Fruit fly (Drosophila melanogaster): Measurements from ENCODE around the gene mud.

The mud gene

DNA sequence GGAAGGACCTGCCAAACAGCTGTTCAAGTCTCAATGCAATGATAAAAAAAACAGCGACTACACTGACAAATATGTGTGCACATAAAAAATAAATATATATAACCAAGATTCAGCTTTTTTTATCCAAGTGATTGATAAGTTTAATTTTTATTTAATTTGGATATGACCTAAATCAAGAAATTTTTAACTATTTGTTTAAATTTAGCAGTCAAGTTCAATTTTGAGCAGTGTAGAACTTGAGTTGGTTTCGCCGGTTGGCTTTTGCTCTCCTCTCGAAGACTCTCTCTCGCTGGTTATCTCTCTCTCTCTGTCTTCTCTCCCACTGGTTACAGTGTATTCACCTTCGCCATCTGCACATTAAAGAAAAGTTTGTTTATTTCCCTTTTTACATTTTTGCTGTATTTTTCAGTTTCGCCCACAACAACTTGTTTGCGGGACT is 29.5 kb upstream of the mud start (continued):
- TF ChIP-seq CG12942 (GFP tag; optimal IDR thresholded peaks at IDR 0.05) (peak; percentile 72), Sox100B (GFP tag; optimal IDR thresholded peaks at IDR 0.05) (peak; percentile 89), CG14667 (GFP tag; IDR thresholded peaks at IDR 0.05) (peak; percentile 81), CG3726 (GFP tag; IDR thresholded peaks at IDR 0.05) (peak; percentile 77; the same call in 2 of the 3 replicates), CG3065 (GFP tag; optimal IDR thresholded peaks at IDR 0.05) (peak; percentile 16), chif (GFP tag; optimal IDR thresholded peaks at IDR 0.05) (peak; percentile 73 to 81), Bteb2 (GFP tag; optimal IDR thresholded peaks at IDR 0.05) (peak; percentile 82), Dip3 (GFP tag; optimal IDR thresholded peaks at IDR 0.05) (peak; percentile 52), gsb (GFP tag; IDR thresholded peaks at IDR 0.05) (peak; percentile 74), Doc2 (GFP tag; IDR thresholded peaks at IDR 0.05) (peak; percentile 54; the same call in 1 of the 2 replicates), dpn (GFP tag; optimal IDR thresholded peaks at IDR 0.05) (peak; percentile 83 to 86), Atf6 (GFP tag; IDR thresholded peaks at IDR 0.05) (peak; percentile 89), ato (GFP tag; IDR thresholded peaks at IDR 0.05; ENCODE audit: partially characterized antibody) (no peak), Hr51 (GFP tag; optimal IDR thresholded peaks at IDR 0.05) (peak; percentile 72 to 94), CG7987 (GFP tag; optimal IDR thresholded peaks at IDR 0.05) (peak; percentile 27), gro (GFP tag; optimal IDR thresholded peaks at IDR 0.05) (no peak), zf30C (GFP tag; optimal IDR thresholded peaks at IDR 0.05) (peak; percentile 73), fd64A (GFP tag; optimal IDR thresholded peaks at IDR 0.05) (no peak), Deaf1 (tag; optimal IDR thresholded peaks at IDR 0.05) (peak; percentile 67), vfl (GFP tag; optimal IDR thresholded peaks at IDR 0.05) (peak; percentile 66), CG11560 (tag; IDR thresholded peaks at IDR 0.05) (peak; percentile 60; the same call in 2 of the 3 replicates), pan (optimal IDR thresholded peaks at IDR 0.05) (no peak), pan (GFP tag; optimal IDR thresholded peaks at IDR 0.05 in 1 of 2, IDR thresholded peaks at IDR 0.05 in 1 of 2) (peak in 1 of 2 experiments; percentile 93), Stat92E (GFP tag; optimal IDR thresholded peaks at IDR 0.05) (peak in 1 of 3 experiments; percentile 8), Adf1 (GFP tag; IDR thresholded peaks at IDR 0.05) (peak; percentile 68), salm (tag; optimal IDR thresholded peaks at IDR 0.05) (peak; percentile 86), CG10959 (GFP tag; IDR thresholded peaks at IDR 0.05) (peak; percentile 76), CG11093 (GFP tag; IDR thresholded peaks at IDR 0.05) (peak; percentile 70; the same call in 2 of the 3 replicates), psq (GFP tag; optimal IDR thresholded peaks at IDR 0.05) (peak; percentile 33)

DNA sequence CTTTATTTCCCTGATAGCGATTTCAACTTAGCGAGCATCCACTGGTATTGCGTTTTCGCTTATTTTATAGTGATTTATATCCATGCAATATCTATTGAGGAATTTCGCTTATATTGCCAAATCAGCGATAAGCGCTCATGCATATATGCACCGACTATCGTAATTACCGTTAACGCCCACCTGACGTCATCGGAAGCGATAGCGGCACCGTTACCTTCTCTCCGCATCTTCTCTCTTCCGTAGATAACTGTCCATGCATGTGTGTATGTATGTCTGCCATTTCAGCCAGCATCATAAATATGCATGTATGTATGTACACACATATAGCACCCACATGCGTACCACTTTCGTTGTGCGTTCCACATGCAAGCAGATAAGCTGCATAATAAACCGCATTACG is 26.4 kb upstream of the mud start:
- no peak for TF ChIP-seq Hr39 (optimal IDR thresholded peaks at IDR 0.05)
- peak; percentile 12 for TF ChIP-seq cg (GFP tag; optimal IDR thresholded peaks at IDR 0.05)
- TF ChIP-seq gro (GFP tag; optimal IDR thresholded peaks at IDR 0.05), result no peak
- peak; percentile 39 for TF ChIP-seq pros (GFP tag; optimal IDR thresholded peaks at IDR 0.05)
- TF ChIP-seq TFAM (GFP tag; optimal IDR thresholded peaks at IDR 0.05), result no peak
- no peak for TF ChIP-seq exex (tag; optimal IDR thresholded peaks at IDR 0.05)
- TF ChIP-seq gcm (GFP tag; optimal IDR thresholded peaks at IDR 0.05), result peak; percentile 25
- no peak for TF ChIP-seq CG9215 (GFP tag; IDR thresholded peaks at IDR 0.05)
- TF ChIP-seq CG15479 (GFP tag; optimal IDR thresholded peaks at IDR 0.05), result peak; percentile 88

DNA sequence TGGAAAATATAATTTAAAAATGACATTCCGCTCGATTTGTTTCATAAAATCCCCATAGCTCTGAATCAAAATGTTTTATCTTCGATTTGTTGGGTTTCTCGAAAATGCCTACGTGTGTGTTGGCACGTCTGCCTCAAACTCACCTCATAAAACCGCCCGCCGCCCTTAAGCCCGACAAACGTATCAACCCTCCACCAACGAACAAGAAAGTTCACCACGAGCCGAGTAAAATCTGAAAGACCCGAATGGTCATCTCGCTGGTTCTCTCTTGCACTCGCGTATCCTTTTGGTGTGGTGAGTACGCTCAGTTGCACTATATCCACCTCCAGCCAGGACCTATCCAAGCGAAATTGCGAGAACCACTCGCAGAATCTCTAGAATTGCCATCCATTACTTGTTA is 25.5 kb upstream of the mud start:
- TF ChIP-seq CG30020 (tag; optimal IDR thresholded peaks at IDR 0.05) (no peak), Deaf1 (tag; optimal IDR thresholded peaks at IDR 0.05) (peak; percentile 91), crol (GFP tag; IDR thresholded peaks at IDR 0.05) (peak; percentile 94), nom (GFP tag; optimal IDR thresholded peaks at IDR 0.05) (peak; percentile 38), nerfin-1 (tag; optimal IDR thresholded peaks at IDR 0.05) (peak; percentile 77), ci (GFP tag; IDR thresholded peaks at IDR 0.05) (0 out of 3 replicates have a peak, but pooled peaks have one; percentile 25), HLHmδ (GFP tag; optimal IDR thresholded peaks at IDR 0.05) (no peak), CG8478 (optimal IDR thresholded peaks at IDR 0.05) (no peak), CG7745 (tag; optimal IDR thresholded peaks at IDR 0.05) (no peak), chinmo (GFP tag; IDR thresholded peaks at IDR 0.05; ENCODE audit: partially characterized antibody) (0 out of 4 replicates have a peak, but pooled peaks have one; percentile 37)

All from whole organism, embryonic.